Worm (Caenorhabditis elegans) whole organism, early embryonic: ENCODE results near the gene F55H2.5.

Experiments
- F13C5.2 ChIP-seq: sonication (generic microtip); optimal IDR thresholded peaks from 2 replicates; lab custom pipeline; 2017; ENCODE audit warnings: mild to moderate bottlenecking, missing genetic modification characterization, inconsistent platforms, missing compliant biosample characterization
- ama-1 ChIP-seq: fragments of 150-350 bp; optimal IDR thresholded peaks from 2 replicates; lab custom pipeline; 2014
- hmbx-1 ChIP-seq: sonication (generic microtip); optimal IDR thresholded peaks from 2 replicates; lab custom pipeline; 2016; ENCODE audit warnings: mild to moderate bottlenecking, missing genetic modification characterization, missing compliant biosample characterization
- pes-1 ChIP-seq: fragments of 200-800 bp; sonication (Bioruptor generic); IDR thresholded peaks from 2 replicates; pipeline ENCODE4 v1.3.6; 2022; ENCODE audit warnings: missing genetic modification reagents, missing genetic modification characterization, missing compliant biosample characterization
- scrt-1 ChIP-seq: fragments of 200-800 bp; sonication (Bioruptor generic); IDR thresholded peaks from 2 replicates; pipeline ENCODE4 v1.3.6; 2022; ENCODE audit warnings: missing genetic modification characterization, missing compliant biosample characterization
- tbx-37 ChIP-seq: fragments of 200-800 bp; sonication (Bioruptor generic); conservative IDR thresholded peaks from 2 replicates; pipeline ENCODE4 v1.3.6; 2022; ENCODE audit warnings: missing genetic modification reagents, missing genetic modification characterization, missing compliant biosample characterization

- no peak for TF ChIP-seq hmbx-1 (tag; lab: Kevin White, UChicago)
- TF ChIP-seq ama-1 (lab: Kevin White, UChicago), result no peak
- no peak for TF ChIP-seq F13C5.2
- no peak for TF ChIP-seq scrt-1
- TF ChIP-seq pes-1 (GFP tag; lab: Robert Waterston, UW), result no peak
- TF ChIP-seq tbx-37 (GFP tag; lab: Robert Waterston, UW), result no peak
Measured at ce11 chrIII:9544820-9545219, 33.5 kb downstream of the F55H2.5 start, which contains the start of gene ZK1098.12.
